Fruit fly (Drosophila melanogaster) whole organism, adult: Measurements from ENCODE around the gene Jhbp14.

Experiments
- CG11617 ChIP-seq: fragments of 200-800 bp; sonication (Bioruptor generic); optimal IDR thresholded peaks from 2 replicates; lab custom pipeline; 2017; ENCODE audit warnings: mild to moderate bottlenecking, missing biosample characterization, missing genetic modification reagents, missing genetic modification characterization
- CG7045 ChIP-seq: fragments of 200-800 bp; sonication (Bioruptor generic); optimal IDR thresholded peaks from 2 replicates; lab custom pipeline; 2017; ENCODE audit warnings: missing biosample characterization, mild to moderate bottlenecking, missing genetic modification characterization
- bab1 ChIP-seq: fragments of 200-800 bp; sonication (Bioruptor generic); optimal IDR thresholded peaks from 3 replicates; lab custom pipeline; 2019; ENCODE audit warnings: missing biosample characterization, mild to moderate bottlenecking, missing genetic modification characterization, moderate library complexity
- cnc ChIP-seq, 2 experiments: fragments of >200 bp; optimal IDR thresholded peaks; 2 replicates each; lab custom pipeline; 2017
- kay ChIP-seq: fragments of 200-800 bp; sonication (Bioruptor generic); peaks from one replicate; lab custom pipeline; 2016; ENCODE audit warnings: missing biosample characterization, missing genetic modification characterization, borderline replicate concordance
- pad ChIP-seq: fragments of 200-800 bp; sonication (Bioruptor generic); optimal IDR thresholded peaks from 3 replicates; lab custom pipeline; 2017; ENCODE audit warnings: missing biosample characterization, missing genetic modification characterization, mild to moderate bottlenecking, moderate library complexity, missing genetic modification reagents
- tj ChIP-seq: fragments of 200-800 bp; sonication (Bioruptor generic); optimal IDR thresholded peaks from 3 replicates; lab custom pipeline; 2017; ENCODE audit warnings: missing biosample characterization, mild to moderate bottlenecking, missing genetic modification characterization, moderate library complexity

- TF ChIP-seq CG11617 (GFP tag; lab: Kevin White, UChicago) (no peak), kay (no peak), tj (GFP tag; lab: Kevin White, UChicago) (no peak), bab1 (no peak), cnc (optimal IDR thresholded peaks at IDR 0.05; lab: Kevin White, UChicago) (no peak), CG7045 (GFP tag; lab: Kevin White, UChicago) (no peak), pad (GFP tag; lab: Kevin White, UChicago) (no peak)
Measured at dm6 chr2L:13225225-13225840, 11.0 kb upstream of the Jhbp14 start, which contains the start of gene CG15480.
